Worm (Caenorhabditis elegans): ENCODE data around the gene hoe-1.

DNA sequence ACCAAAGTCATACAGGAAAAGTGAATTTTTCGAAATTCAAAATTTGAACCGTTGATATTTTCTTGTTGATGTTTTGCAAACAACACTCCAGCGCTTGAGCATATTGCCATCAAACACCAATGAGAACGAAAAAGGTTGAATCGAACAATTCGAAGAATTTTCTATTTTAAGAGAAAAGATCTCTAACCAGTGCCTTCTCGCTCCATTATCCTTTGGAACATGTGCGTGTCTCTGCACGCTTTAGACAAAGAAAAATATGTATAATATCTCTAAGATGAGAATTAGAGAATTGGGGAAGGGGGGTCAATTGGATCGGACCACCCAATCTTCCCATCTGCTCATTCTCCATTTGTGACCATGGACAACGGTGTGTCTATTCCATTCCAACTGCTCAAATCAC, 19.8 kb upstream of the hoe-1 start, which contains the start of gene Y17G9B.2:
- no peak for TF ChIP-seq dmd-9 (GFP tag; IDR thresholded peaks at IDR 0.05)
- no peak for TF ChIP-seq snpc-4 (tag; optimal IDR thresholded peaks at IDR 0.05)
- TF ChIP-seq R02D3.7 (tag; optimal IDR thresholded peaks at IDR 0.05): no peak
- TF ChIP-seq dpl-1 (GFP tag; optimal IDR thresholded peaks at IDR 0.05): no peak
- no peak for TF ChIP-seq nhr-11 (tag; optimal IDR thresholded peaks at IDR 0.05)
- no peak for TF ChIP-seq sdz-12 (GFP tag; optimal IDR thresholded peaks at IDR 0.05)
- TF ChIP-seq nhr-6 (tag; optimal IDR thresholded peaks at IDR 0.05): no peak
- TF ChIP-seq spr-1 (tag; optimal IDR thresholded peaks at IDR 0.05): no peak
- TF ChIP-seq duxl-1 (tag; optimal IDR thresholded peaks at IDR 0.05; ENCODE audit: poor library complexity): no peak
- TF ChIP-seq ztf-11 (tag; optimal IDR thresholded peaks at IDR 0.05): no peak
- no peak for TF ChIP-seq Y5F2A.4 (GFP tag; optimal IDR thresholded peaks at IDR 0.05)
- TF ChIP-seq zfp-3 (GFP tag; conservative IDR thresholded peaks at IDR 0.05): no peak
